Worm (Caenorhabditis elegans): Measurements from ENCODE around the gene col-36.

Gene col-36

DNA sequence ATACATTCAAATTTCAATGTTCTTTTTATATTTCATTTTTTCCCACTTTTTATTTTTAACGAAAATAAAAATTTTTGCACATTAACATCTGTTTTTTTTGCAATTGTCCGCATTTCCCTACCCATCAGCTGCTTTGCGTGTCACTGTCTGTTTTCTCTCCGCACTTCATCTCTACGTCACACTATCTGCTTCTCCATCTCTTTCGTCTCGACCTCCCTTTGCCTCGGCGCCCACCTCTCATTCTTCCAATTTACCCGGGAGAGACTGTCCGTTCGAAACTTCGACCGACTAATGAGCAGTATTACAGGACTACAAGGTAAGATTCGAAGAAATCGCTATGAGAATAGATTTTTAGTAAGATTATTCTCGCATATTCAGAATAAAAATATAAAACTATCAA lies 13.2 kb downstream of the col-36 start, which contains the start of gene C27H5.2 (continued):
- TF ChIP-seq madf-5 (GFP tag; IDR thresholded peaks at IDR 0.05) = no peak
- TF ChIP-seq ZK337.2 (GFP tag; IDR thresholded peaks at IDR 0.05) = no peak
- TF ChIP-seq aha-1 (tag) = no peak
- no peak for TF ChIP-seq nhr-6 (tag; optimal IDR thresholded peaks at IDR 0.05)
- TF ChIP-seq mdt-29 (GFP tag; IDR thresholded peaks at IDR 0.05) = no peak
- no peak for TF ChIP-seq ceh-20 (GFP tag; IDR thresholded peaks at IDR 0.05)
- TF ChIP-seq hlh-30 (tag; optimal IDR thresholded peaks at IDR 0.05; ENCODE audit: insufficient read depth) = peak; percentile 8
- no peak for TF ChIP-seq snpc-4 (tag; optimal IDR thresholded peaks at IDR 0.05)
- no peak for TF ChIP-seq F10B5.3 (tag; optimal IDR thresholded peaks at IDR 0.05)
- no peak for TF ChIP-seq fkh-10 (GFP tag; optimal IDR thresholded peaks at IDR 0.05)
- peak; percentile 20 for TF ChIP-seq nhr-102 (tag; optimal IDR thresholded peaks at IDR 0.05)
- no peak for TF ChIP-seq ceh-32 (tag; optimal IDR thresholded peaks at IDR 0.05; ENCODE audit: poor library complexity)
- TF ChIP-seq nhr-10 (tag; optimal IDR thresholded peaks at IDR 0.05) = no peak
- TF ChIP-seq tag-97 (GFP tag; IDR thresholded peaks at IDR 0.05) = no peak
- TF ChIP-seq lir-3 (tag; optimal IDR thresholded peaks at IDR 0.05) = no peak
- TF ChIP-seq zip-11 (GFP tag; IDR thresholded peaks at IDR 0.05) = no peak
- no peak for TF ChIP-seq cey-2 (tag; optimal IDR thresholded peaks at IDR 0.05; ENCODE audit: borderline replicate concordance, insufficient read depth)
- no peak for TF ChIP-seq duxl-1 (tag; optimal IDR thresholded peaks at IDR 0.05; ENCODE audit: poor library complexity)
- no peak for TF ChIP-seq spr-3 (GFP tag; optimal IDR thresholded peaks at IDR 0.05)
- no peak for TF ChIP-seq ctbp-1 (GFP tag; IDR thresholded peaks at IDR 0.05)
- TF ChIP-seq unc-39 (tag; optimal IDR thresholded peaks at IDR 0.05) = no peak
- TF ChIP-seq hmg-1.1 (GFP tag; IDR thresholded peaks at IDR 0.05) = 0 out of 2 replicates have a peak, but pooled peaks have one; percentile 18
- no peak for TF ChIP-seq daf-19 (GFP tag; conservative IDR thresholded peaks at IDR 0.05)
- TF ChIP-seq ceh-82 (tag; optimal IDR thresholded peaks at IDR 0.05) = no peak
- no peak for TF ChIP-seq T26A8.4 (GFP tag; IDR thresholded peaks at IDR 0.05)
- TF ChIP-seq dmd-9 (GFP tag; IDR thresholded peaks at IDR 0.05) = no peak
- TF ChIP-seq D1046.2 (GFP tag; IDR thresholded peaks at IDR 0.05) = no peak
- no peak for TF ChIP-seq Y75B8A.6 (GFP tag; IDR thresholded peaks at IDR 0.05)
- no peak for TF ChIP-seq nhr-41 (GFP tag; IDR thresholded peaks at IDR 0.05)
- no peak for TF ChIP-seq ztf-7 (tag; optimal IDR thresholded peaks at IDR 0.05)
- no peak for TF ChIP-seq madf-9 (GFP tag; conservative IDR thresholded peaks at IDR 0.05)
- TF ChIP-seq egl-43 (GFP tag; IDR thresholded peaks at IDR 0.05) = no peak
- TF ChIP-seq saeg-2 (GFP tag; IDR thresholded peaks at IDR 0.05) = no peak
- peak; percentile 8 for TF ChIP-seq dve-1 (tag; optimal IDR thresholded peaks at IDR 0.05; ENCODE audit: insufficient read depth)
- no peak for TF ChIP-seq nhr-42 (GFP tag; IDR thresholded peaks at IDR 0.05)
- TF ChIP-seq zag-1 (tag; optimal IDR thresholded peaks at IDR 0.05) = no peak
- no peak for TF ChIP-seq jun-1 (tag; optimal IDR thresholded peaks at IDR 0.05)
- TF ChIP-seq lin-39 (tag; optimal IDR thresholded peaks at IDR 0.05) = no peak
- TF ChIP-seq vab-7 (GFP tag; IDR thresholded peaks at IDR 0.05) = no peak
- TF ChIP-seq pha-4 (GFP tag; IDR thresholded peaks at IDR 0.05) = no peak
- no peak for TF ChIP-seq pha-4 (tag; optimal IDR thresholded peaks at IDR 0.05)
- TF ChIP-seq mxl-3 (GFP tag; optimal IDR thresholded peaks at IDR 0.05) = no peak
- TF ChIP-seq tra-1 (GFP tag; IDR thresholded peaks at IDR 0.05) = no peak
- no peak for TF ChIP-seq lin-29 (GFP tag; IDR thresholded peaks at IDR 0.05)
- no peak for TF ChIP-seq nhr-11 (tag; optimal IDR thresholded peaks at IDR 0.05)
- TF ChIP-seq attf-4 (tag; optimal IDR thresholded peaks at IDR 0.05) = no peak
- TF ChIP-seq nhr-25 (tag; optimal IDR thresholded peaks at IDR 0.05; ENCODE audit: borderline replicate concordance, insufficient read depth) = no peak
- TF ChIP-seq nhr-76 (tag; optimal IDR thresholded peaks at IDR 0.05) = no peak
- TF ChIP-seq php-3 (GFP tag; IDR thresholded peaks at IDR 0.05) = no peak
- TF ChIP-seq snpc-1.2 (GFP tag; IDR thresholded peaks at IDR 0.05) = no peak
- peak; percentile 47 for TF ChIP-seq mes-2 (tag; optimal IDR thresholded peaks at IDR 0.05; ENCODE audit: poor library complexity, severe bottlenecking)
- TF ChIP-seq ZK546.5 (tag; optimal IDR thresholded peaks at IDR 0.05) = no peak
